Worm (Caenorhabditis elegans): Measurements from ENCODE around the gene ZK1127.3.

- no peak for TF ChIP-seq W03F9.2 (tag; optimal IDR thresholded peaks at IDR 0.05)
- TF ChIP-seq him-1 (tag; optimal IDR thresholded peaks at IDR 0.05) = no peak
Observed at ce11 chrII:7037659-7038342, 17.3 kb upstream of the ZK1127.3 start, which contains the start of gene cin-4.
